Worm (Caenorhabditis elegans): ENCODE data around the gene Y69A2AR.50.

DNA sequence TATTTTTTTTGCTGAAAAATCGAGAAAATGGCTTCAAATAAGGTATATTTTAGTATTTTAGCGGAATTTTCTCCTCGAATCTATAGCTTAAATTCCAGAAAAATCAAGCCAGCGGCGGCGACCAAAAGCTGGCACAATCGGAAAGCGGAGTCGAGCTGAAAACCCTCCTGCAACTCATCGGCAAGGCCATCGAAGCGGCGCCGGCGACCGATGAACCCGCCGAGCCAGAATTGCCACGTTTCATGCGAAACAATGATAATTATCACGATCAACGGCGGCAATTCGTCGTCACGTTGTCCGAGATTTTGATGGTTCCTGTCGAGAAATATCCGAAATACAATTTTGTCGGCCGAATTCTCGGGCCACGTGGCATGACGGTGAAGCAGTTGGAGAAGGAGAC is 48.2 kb downstream of the Y69A2AR.50 start, which contains the start of gene Y69A2AR.32:
- TF ChIP-seq nhr-28 (tag; optimal IDR thresholded peaks at IDR 0.05) (no peak), efl-1 (optimal IDR thresholded peaks at IDR 0.05) (no peak), efl-1 (GFP tag; optimal IDR thresholded peaks at IDR 0.05 in 1 of 2) (no peak), mdl-1 (tag; optimal IDR thresholded peaks at IDR 0.05) (no peak), mep-1 (tag; optimal IDR thresholded peaks at IDR 0.05) (no peak), snpc-4 (tag; optimal IDR thresholded peaks at IDR 0.05) (no peak)
